Worm (Caenorhabditis elegans): ENCODE measurements around the gene F55H2.7.
A peak's percentile ranks its signal among the peaks of the same experiment; 100 is the strongest.

The F55H2.7 gene

DNA sequence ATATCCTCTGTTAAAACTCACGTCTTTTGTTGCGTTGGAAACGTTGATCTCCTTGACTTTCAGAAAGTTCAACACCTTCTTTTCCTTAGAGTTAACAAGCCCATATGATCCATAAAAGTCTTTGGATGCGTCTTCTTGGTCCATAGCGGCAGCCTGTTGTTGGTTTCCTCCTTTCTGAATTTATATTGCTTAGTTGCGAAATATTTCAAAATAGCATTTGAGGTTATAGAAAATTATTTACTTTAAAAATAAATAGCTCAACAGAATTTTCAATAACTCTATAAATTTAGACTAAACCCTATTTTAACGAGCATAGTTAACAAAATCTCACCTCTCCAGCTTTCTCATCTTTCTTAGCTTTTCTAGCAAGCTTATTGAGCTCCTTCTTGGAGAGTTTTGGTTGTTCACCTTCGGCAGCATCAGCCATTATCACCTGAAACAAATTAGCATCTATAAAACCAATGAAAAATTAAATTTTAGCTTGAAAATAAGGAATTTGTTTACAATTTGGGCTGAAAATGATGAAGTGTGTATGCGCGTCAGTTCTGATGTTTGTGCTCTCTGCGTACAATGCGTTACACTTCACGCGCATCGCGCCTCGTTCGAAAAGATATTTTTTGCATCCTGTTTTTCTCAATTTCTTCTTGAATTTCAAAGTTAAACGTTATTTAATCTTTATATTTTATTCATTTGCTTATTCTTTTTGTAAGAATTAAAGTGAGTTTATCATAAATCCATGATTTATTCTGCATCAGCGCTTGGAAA lies 25.1 kb downstream of the F55H2.7 start, which contains the start of the genes dars-1 and ctr-9 (continued):
- no peak for TF ChIP-seq snpc-4 (tag; optimal IDR thresholded peaks at IDR 0.05)

DNA sequence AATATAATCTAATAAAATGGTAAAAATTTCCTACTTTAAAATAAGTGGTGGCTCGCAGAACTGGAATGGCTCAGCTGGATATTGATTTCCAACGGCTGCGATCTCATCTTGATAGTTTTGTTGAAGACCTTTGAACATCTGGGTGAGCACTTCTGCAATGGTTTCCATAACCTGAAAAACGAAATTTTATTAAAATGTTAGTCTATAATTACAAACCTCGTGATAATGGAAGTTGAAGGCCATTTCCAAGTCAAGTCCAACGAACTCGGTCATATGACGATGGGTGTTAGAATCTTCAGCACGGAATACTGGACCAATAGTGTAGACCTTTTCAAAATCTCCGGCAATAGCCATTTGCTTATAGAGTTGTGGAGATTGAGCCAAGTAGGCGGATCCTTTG lies 26.2 kb downstream of the F55H2.7 start:
- TF ChIP-seq lin-39 (tag; optimal IDR thresholded peaks at IDR 0.05) = no peak
- TF ChIP-seq unc-30 (tag; optimal IDR thresholded peaks at IDR 0.05) = no peak
- TF ChIP-seq efl-1 (optimal IDR thresholded peaks at IDR 0.05) = no peak
- TF ChIP-seq efl-1 (GFP tag; optimal IDR thresholded peaks at IDR 0.05 in 1 of 2) = peak in 1 of 2 experiments; percentile 91
- TF ChIP-seq nhr-76 (tag; optimal IDR thresholded peaks at IDR 0.05) = no peak

DNA sequence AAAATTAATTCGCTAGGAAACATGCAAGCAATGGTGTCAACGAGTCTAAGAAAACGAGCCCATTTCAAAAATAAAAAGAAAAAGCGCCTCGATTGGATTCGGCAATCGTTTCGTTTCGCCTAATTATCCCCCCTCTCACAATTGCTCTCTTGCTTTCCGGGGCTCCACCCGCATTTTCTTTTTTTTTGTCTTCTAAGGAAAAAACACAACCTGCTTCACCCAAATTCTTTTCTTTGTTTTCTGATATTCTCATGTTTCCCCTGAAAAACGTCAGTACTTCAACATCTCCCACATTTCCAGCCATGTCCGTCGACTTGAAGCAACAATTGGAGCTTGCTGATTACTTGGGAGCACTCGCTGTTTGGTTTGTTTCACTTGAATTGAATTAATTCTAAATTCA lies 27.6 kb downstream of the F55H2.7 start, which contains the start of gene nlp-36:
nlp-36 (plus strand) TSS at position 301 of the 400 bp plus-strand sequence.
- no peak for TF ChIP-seq xbp-1 (tag; optimal IDR thresholded peaks at IDR 0.05)
- TF ChIP-seq mab-9 (GFP tag; IDR thresholded peaks at IDR 0.05) = no peak

DNA sequence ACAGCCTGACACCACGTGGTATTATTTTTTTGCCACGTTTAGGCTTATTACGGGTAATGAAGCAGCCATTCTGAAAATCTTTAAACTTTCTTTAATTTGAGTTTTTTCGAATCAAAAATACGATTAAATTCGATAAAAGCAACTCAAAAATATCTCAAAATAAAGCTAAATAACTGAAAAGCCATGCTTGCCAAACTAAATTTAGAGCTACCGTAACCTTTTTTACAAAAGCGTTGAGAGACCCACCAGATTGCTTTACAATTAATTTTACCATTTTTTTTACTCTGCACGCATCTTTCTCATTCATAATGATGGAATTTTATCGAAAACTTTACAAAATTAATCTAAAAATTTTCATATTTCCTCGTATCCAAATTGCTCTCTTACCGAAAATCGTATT lies 28.0 kb downstream of the F55H2.7 start:
- TF ChIP-seq unc-130 (tag; optimal IDR thresholded peaks at IDR 0.05) (no peak), ceh-88 (GFP tag; IDR thresholded peaks at IDR 0.05) (no peak), unc-98 (GFP tag; IDR thresholded peaks at IDR 0.05) (no peak), nhr-77 (tag; optimal IDR thresholded peaks at IDR 0.05) (no peak), elt-3 (tag; optimal IDR thresholded peaks at IDR 0.05) (no peak), jun-1 (tag; optimal IDR thresholded peaks at IDR 0.05) (no peak), C04F5.9 (tag; optimal IDR thresholded peaks at IDR 0.05) (no peak), nhr-20 (tag; optimal IDR thresholded peaks at IDR 0.05) (no peak), nhr-28 (tag; optimal IDR thresholded peaks at IDR 0.05) (no peak), mep-1 (tag; optimal IDR thresholded peaks at IDR 0.05) (no peak)

DNA sequence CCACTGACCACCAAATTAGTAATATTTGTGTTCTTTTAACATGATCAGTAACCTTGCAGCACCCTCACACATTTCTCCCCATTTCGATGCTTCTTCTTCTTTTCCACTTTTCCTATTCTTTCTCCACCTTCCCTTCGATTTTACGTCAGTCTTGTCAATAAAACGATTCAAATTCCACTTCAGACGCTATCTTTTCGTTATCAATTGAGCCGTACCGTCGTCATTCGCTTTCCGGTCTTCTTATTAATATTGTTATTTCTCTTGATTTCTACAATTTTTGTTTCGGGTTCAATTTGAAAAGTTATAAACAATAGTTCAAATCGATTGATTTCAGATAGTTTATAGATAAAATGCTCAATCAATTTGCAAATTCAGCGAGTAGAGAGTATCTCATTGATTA lies 28.6 kb downstream of the F55H2.7 start:
- TF ChIP-seq elt-2 (tag; optimal IDR thresholded peaks at IDR 0.05) (peak; percentile 6), efl-1 (optimal IDR thresholded peaks at IDR 0.05) (no peak), efl-1 (GFP tag; optimal IDR thresholded peaks at IDR 0.05 in 1 of 2) (no peak)

DNA sequence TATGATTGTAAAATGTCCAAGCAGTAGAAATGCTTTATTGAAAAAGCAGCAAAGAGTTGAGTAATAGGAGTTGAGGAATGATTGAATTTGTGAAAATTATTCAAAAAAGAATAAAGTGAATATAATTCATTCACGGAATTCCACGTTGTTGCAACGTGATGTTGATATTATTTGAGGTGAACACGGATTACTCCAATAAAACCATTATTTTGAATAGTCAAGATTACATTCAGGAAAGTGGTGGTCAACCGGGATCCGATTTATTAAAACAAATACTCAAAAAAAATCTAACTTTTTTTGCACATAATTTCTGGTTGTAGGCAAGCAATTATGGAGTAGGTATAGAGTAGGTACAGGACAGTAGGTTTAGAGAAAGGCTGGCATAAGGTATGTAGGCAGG lies 30.7 kb downstream of the F55H2.7 start, which contains the start of gene bre-3:
bre-3 (minus strand) TSS at position 101 of the 400 bp plus-strand sequence.
- TF ChIP-seq tbx-2 (tag; optimal IDR thresholded peaks at IDR 0.05) = no peak
- TF ChIP-seq unc-130 (tag; optimal IDR thresholded peaks at IDR 0.05) = no peak
- TF ChIP-seq ztf-4 (tag; optimal IDR thresholded peaks at IDR 0.05) = no peak
- no peak for TF ChIP-seq pax-3 (tag; optimal IDR thresholded peaks at IDR 0.05)
- no peak for TF ChIP-seq xbp-1 (tag; optimal IDR thresholded peaks at IDR 0.05)
- TF ChIP-seq lin-15B (tag; optimal IDR thresholded peaks at IDR 0.05) = no peak
- no peak for TF ChIP-seq ztf-11 (tag; optimal IDR thresholded peaks at IDR 0.05)
- TF ChIP-seq ceh-88 (GFP tag; IDR thresholded peaks at IDR 0.05) = no peak

DNA sequence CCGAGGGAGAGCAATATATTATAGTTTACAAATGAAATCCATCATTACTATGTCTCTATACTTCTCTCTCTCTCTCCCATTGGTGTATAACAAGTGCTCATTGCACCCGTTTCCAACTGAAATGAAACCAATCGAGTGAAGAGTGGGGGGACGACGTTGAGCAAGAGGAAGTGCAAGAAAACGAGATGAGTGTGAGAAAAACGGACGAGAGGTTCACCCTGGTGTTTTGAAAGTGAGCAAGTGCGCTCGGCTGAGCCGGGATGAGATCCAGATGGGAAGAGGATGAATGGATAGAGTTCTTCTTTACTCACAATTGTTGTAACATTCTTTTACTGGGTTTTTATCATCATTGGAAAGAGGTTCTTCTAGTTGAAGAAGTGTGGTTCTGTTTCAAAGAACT lies 32.3 kb downstream of the F55H2.7 start:
- TF ChIP-seq zag-1 (tag; optimal IDR thresholded peaks at IDR 0.05) (no peak), nhr-12 (tag; optimal IDR thresholded peaks at IDR 0.05) (no peak), irx-1 (tag; optimal IDR thresholded peaks at IDR 0.05) (peak; percentile 19), egl-13 (tag; optimal IDR thresholded peaks at IDR 0.05) (no peak), nhr-84 (tag; optimal IDR thresholded peaks at IDR 0.05) (no peak), rnt-1 (tag; optimal IDR thresholded peaks at IDR 0.05) (peak; percentile 40), F16B12.6 (tag; optimal IDR thresholded peaks at IDR 0.05) (no peak), elt-2 (tag; optimal IDR thresholded peaks at IDR 0.05) (no peak), nhr-28 (tag; optimal IDR thresholded peaks at IDR 0.05) (no peak), mef-2 (tag; optimal IDR thresholded peaks at IDR 0.05) (no peak), ceh-90 (tag; optimal IDR thresholded peaks at IDR 0.05) (no peak), unc-98 (GFP tag; IDR thresholded peaks at IDR 0.05) (no peak), isw-1 (GFP tag; IDR thresholded peaks at IDR 0.05) (peak; percentile 15), dsc-1 (tag; optimal IDR thresholded peaks at IDR 0.05) (peak; percentile 96), nhr-85 (tag) (no peak), tbx-2 (tag; optimal IDR thresholded peaks at IDR 0.05) (no peak), fkh-10 (GFP tag; optimal IDR thresholded peaks at IDR 0.05) (no peak), fkh-8 (tag; optimal IDR thresholded peaks at IDR 0.05) (peak; percentile 38), Y116A8C.19 (tag; optimal IDR thresholded peaks at IDR 0.05; ENCODE audit: borderline replicate concordance) (no peak), nhr-90 (tag; optimal IDR thresholded peaks at IDR 0.05; ENCODE audit: poor library complexity) (no peak), lin-15B (tag; optimal IDR thresholded peaks at IDR 0.05) (peak; percentile 37), zip-4 (GFP tag; optimal IDR thresholded peaks at IDR 0.05) (no peak)

Data from whole organism, L1 larva.